Fruit fly (Drosophila melanogaster): ENCODE measurements around the gene CG1523.

The CG1523 gene

DNA sequence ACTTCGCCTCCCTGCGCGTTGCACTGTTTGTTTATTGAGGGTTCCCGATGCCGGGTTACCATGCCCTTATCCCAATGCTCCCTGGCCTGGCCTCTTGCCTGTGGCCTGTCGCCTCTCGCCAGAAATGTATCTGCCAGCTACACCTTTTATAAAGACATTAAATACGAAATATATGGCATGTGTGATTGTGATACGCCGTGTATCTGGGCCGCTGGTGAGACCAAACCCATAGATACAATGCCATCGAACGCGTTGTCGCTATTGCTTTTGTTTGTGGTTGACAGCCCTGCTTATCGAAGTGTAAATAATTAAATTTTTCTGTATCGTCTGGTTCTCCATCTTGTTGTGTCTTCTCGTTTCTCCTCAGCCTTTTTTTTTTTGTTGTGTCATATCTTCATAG is 41.1 kb upstream of the CG1523 start:
- TF ChIP-seq Med (GFP tag) (peak; percentile 46), sqz (GFP tag; optimal IDR thresholded peaks at IDR 0.05) (peak; percentile 9), btn (GFP tag; optimal IDR thresholded peaks at IDR 0.05) (no peak), crol (GFP tag; IDR thresholded peaks at IDR 0.05) (0 out of 2 replicates have a peak, but pooled peaks have one; percentile 11), grn (GFP tag; optimal IDR thresholded peaks at IDR 0.05) (peak; percentile 51), CG2199 (GFP tag; IDR thresholded peaks at IDR 0.05) (peak; percentile 53; the same call in 1 of the 3 replicates), ems (GFP tag; optimal IDR thresholded peaks at IDR 0.05) (no peak), D (optimal IDR thresholded peaks at IDR 0.05) (peak; percentile 18), D (GFP tag; optimal IDR thresholded peaks at IDR 0.05) (no peak), CG15479 (GFP tag; optimal IDR thresholded peaks at IDR 0.05) (peak; percentile 9), sens (GFP tag) (peak; percentile 5), sna (GFP tag; IDR thresholded peaks at IDR 0.05; ENCODE audit: partially characterized antibody) (no peak), CG2712 (tag; optimal IDR thresholded peaks at IDR 0.05) (no peak), ind (GFP tag; optimal IDR thresholded peaks at IDR 0.05) (no peak), CG17912 (GFP tag; optimal IDR thresholded peaks at IDR 0.05) (no peak), CG7745 (tag; optimal IDR thresholded peaks at IDR 0.05) (peak; percentile 70), abd-A (tag; optimal IDR thresholded peaks at IDR 0.05) (peak; percentile 28), chinmo (GFP tag; IDR thresholded peaks at IDR 0.05; ENCODE audit: partially characterized antibody) (no peak)

DNA sequence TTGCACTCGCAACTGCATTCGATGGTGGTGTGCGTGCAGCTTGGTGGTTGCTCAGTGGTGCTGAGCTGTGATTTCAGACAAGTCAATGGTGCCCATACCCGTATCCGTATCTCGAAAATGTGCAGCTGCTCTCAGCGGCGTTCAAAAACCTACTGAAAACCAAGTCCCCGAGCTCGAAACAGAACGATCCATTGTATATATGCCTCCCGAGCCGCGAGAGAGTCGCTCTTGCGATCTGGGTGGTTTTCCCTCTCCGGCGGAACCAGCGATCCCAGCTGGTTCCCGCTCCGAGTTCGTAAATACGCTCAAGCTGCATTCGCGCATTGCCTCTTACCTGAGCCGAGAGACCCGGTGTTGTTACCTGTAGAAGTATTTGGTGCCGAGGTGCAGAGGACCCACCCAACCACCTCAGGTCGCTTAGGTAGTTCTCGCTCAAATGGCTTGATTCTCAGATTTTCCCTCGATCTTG is 39.6 kb upstream of the CG1523 start, which contains the start of gene Inx3:
TSS of gene Inx3 (minus strand) at position 440 of the 469 bp plus-strand sequence.
- TF ChIP-seq CG7745 (tag; optimal IDR thresholded peaks at IDR 0.05) (no peak), Stat92E (GFP tag; optimal IDR thresholded peaks at IDR 0.05) (peak in 1 of 3 experiments; percentile 23), NFAT (GFP tag; IDR thresholded peaks at IDR 0.05) (peak; percentile 19; the same call in 1 of the 2 replicates), Abd-B (GFP tag; optimal IDR thresholded peaks at IDR 0.05) (no peak), ATbp (GFP tag; optimal IDR thresholded peaks at IDR 0.05) (no peak), CG11398 (GFP tag; optimal IDR thresholded peaks at IDR 0.05) (peak; percentile 15), Oli (tag; optimal IDR thresholded peaks at IDR 0.05) (no peak), CG2199 (GFP tag; IDR thresholded peaks at IDR 0.05) (peak; percentile 89), otp (GFP tag; IDR thresholded peaks at IDR 0.05) (peak; percentile 67; the same call in 1 of the 3 replicates), bcd (GFP tag; optimal IDR thresholded peaks at IDR 0.05) (no peak), bab2 (GFP tag; optimal IDR thresholded peaks at IDR 0.05) (no peak), CG15479 (GFP tag; optimal IDR thresholded peaks at IDR 0.05) (peak; percentile 92), BEAF-32 (GFP tag; optimal IDR thresholded peaks at IDR 0.05) (no peak), NfI (GFP tag; optimal IDR thresholded peaks at IDR 0.05) (no peak), Bgb (GFP tag; IDR thresholded peaks at IDR 0.05; ENCODE audit: partially characterized antibody) (peak; percentile 24; the same call in 1 of the 2 replicates), insv (GFP tag; optimal IDR thresholded peaks at IDR 0.05) (peak in 1 of 2 experiments; percentile 59), CG15514 (GFP tag; optimal IDR thresholded peaks at IDR 0.05) (peak; percentile 97), lov (optimal IDR thresholded peaks at IDR 0.05) (no peak), lov (GFP tag; IDR thresholded peaks at IDR 0.05) (no peak), esg (GFP tag; conservative IDR thresholded peaks at IDR 0.05) (no peak), yki (optimal IDR thresholded peaks at IDR 0.05) (peak; percentile 31), ac (GFP tag; optimal IDR thresholded peaks at IDR 0.05) (peak; percentile 46), H15 (GFP tag; IDR thresholded peaks at IDR 0.05) (no peak), Drgx (GFP tag; IDR thresholded peaks at IDR 0.05) (0 out of 2 replicates have a peak, but pooled peaks have one; percentile 26), run (tag; optimal IDR thresholded peaks at IDR 0.05) (no peak), dmrt99B (tag; optimal IDR thresholded peaks at IDR 0.05) (no peak), HLHmδ (GFP tag; optimal IDR thresholded peaks at IDR 0.05) (peak; percentile 72), CG2129 (GFP tag; IDR thresholded peaks at IDR 0.05; ENCODE audit: partially characterized antibody) (no peak), NC2β (GFP tag; optimal IDR thresholded peaks at IDR 0.05) (peak; percentile 2), CG13287 (GFP tag; IDR thresholded peaks at IDR 0.05; ENCODE audit: partially characterized antibody) (peak; percentile 44), ftz-f1 (GFP tag; optimal IDR thresholded peaks at IDR 0.05) (peak; percentile 2), rib (GFP tag; IDR thresholded peaks at IDR 0.05) (peak; percentile 69; the same call in 1 of the 2 replicates), eve (GFP tag; optimal IDR thresholded peaks at IDR 0.05) (no peak), CG31441 (GFP tag; IDR thresholded peaks at IDR 0.05) (0 out of 2 replicates have a peak, but pooled peaks have one; percentile 8), CG14667 (GFP tag; IDR thresholded peaks at IDR 0.05) (no peak)
